Fruit fly (Drosophila melanogaster) whole organism, wandering third instar larva: ENCODE measurements around the gene CG6962.

Experiments used
- Abd-B ChIP-seq: fragments of >200 bp; optimal IDR thresholded peaks from 2 replicates; lab custom pipeline; 2017; ENCODE audit warnings: missing biosample characterization, missing genetic modification characterization
- Hnf4 ChIP-seq: fragments of 200-800 bp; sonication (Bioruptor generic); optimal IDR thresholded peaks from 2 replicates; lab custom pipeline; 2016; ENCODE audit warnings: missing biosample characterization, mild to moderate bottlenecking, missing genetic modification characterization
- N ChIP-seq: fragments of >200 bp; optimal IDR thresholded peaks from 2 replicates; lab custom pipeline; 2018; ENCODE audit warnings: missing biosample characterization, missing external identifiers, missing genetic modification characterization
- brk ChIP-seq: fragments of 200-800 bp; sonication (Bioruptor generic); optimal IDR thresholded peaks from 2 replicates; lab custom pipeline; 2016; ENCODE audit warnings: missing biosample characterization, mild to moderate bottlenecking, missing genetic modification characterization
- pan ChIP-seq: fragments of >200 bp; optimal IDR thresholded peaks from 2 replicates; lab custom pipeline; 2017
- woc ChIP-seq: sonication (Bioruptor generic); optimal IDR thresholded peaks from 2 replicates; lab custom pipeline; 2016; ENCODE audit warnings: missing biosample characterization, mild to moderate bottlenecking, missing genetic modification characterization

- TF ChIP-seq Abd-B (GFP tag; lab: Kevin White, UChicago) = no peak
- TF ChIP-seq Hnf4 (GFP tag; lab: Kevin White, UChicago) = no peak
- no peak for TF ChIP-seq pan (lab: Kevin White, UChicago)
- TF ChIP-seq woc = no peak
- no peak for TF ChIP-seq N (GFP tag; lab: Kevin White, UChicago)
- no peak for TF ChIP-seq brk (GFP tag; lab: Kevin White, UChicago)
These were observed 795 bp upstream of the CG6962 start for dm6 chr3R:11883129-11883528.
